Fruit fly (Drosophila melanogaster): ENCODE measurements around the gene CG5280.

DNA sequence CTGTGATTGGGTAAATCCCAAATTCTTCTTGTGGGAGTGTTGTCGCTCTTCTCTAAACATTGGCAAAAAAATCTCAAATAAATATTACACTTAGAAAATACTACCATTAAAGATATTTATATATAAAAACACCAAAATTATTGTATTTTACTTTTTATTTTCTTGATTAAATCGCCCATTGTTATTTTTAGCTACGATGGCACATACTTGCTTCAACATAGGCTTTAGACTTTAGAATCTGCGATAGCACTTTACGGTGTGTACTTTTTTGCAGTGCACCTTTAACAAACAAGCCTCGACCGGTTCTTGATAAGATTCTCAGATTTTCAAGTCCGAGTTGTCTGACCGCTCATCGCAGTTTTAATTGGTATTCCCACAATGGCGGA is 35.4 kb downstream of the CG5280 start, which contains the start of gene GNBP3:
- TF ChIP-seq CG8478 (optimal IDR thresholded peaks at IDR 0.05), result no peak
- no peak for TF ChIP-seq CTCF (optimal IDR thresholded peaks at IDR 0.05)

Measured in S2 (cell line).